Worm (Caenorhabditis elegans) whole organism, L4/young adult: ENCODE data around the gene srbc-2.

Experiments
- W03F9.2 ChIP-seq: fragments of 150-350 bp; optimal IDR thresholded peaks from 2 replicates; lab custom pipeline; 2014; ENCODE audit warnings: missing biosample characterization, missing genetic modification characterization
- him-1 ChIP-seq: sonication (generic microtip); optimal IDR thresholded peaks from 2 replicates; lab custom pipeline; 2016; ENCODE audit warnings: missing genotype, missing genetic modification reagents, missing genetic modification characterization, missing compliant biosample characterization

DNA sequence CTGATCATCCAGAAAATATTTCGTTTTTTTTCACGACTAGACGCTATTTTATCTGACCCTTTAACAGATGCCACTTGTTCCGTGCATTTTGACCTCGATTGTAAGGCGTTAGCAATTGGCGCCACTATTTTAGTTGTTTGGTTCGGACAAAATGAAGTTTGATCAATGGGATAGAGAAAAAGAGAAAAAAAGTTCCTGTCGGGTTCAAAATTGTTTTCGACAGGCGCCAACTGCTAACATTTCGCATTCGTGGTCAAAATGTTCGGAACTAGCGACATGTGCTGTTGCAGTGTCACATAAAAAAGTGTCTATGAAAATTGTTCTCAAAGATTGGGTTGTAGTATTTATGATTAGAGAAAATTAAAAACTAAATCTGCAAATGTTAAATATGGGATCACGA, 29.4 kb downstream of the srbc-2 start:
- TF ChIP-seq him-1 (tag; lab: Kevin White, UChicago), result no peak
- TF ChIP-seq W03F9.2 (tag; lab: Kevin White, UChicago), result no peak
